Fruit fly (Drosophila melanogaster) whole organism, embryonic: ENCODE data around the gene Vha16-2.

Experiments
- Aef1 ChIP-seq: fragments of 200-800 bp; sonication (Bioruptor generic); IDR thresholded peaks from 3 replicates; pipeline ENCODE4 v1.3.6; 2022; ENCODE audit warnings: missing biosample characterization, missing genetic modification characterization
- Antp ChIP-seq: fragments of 200-800 bp; sonication (Bioruptor generic); optimal IDR thresholded peaks from 3 replicates; lab custom pipeline; 2016; ENCODE audit warnings: missing biosample characterization, missing genetic modification characterization
- C15 ChIP-seq: fragments of 200-800 bp; sonication (Bioruptor generic); IDR thresholded peaks from 3 replicates; pipeline ENCODE4 v1.3.6; 2022; ENCODE audit warnings: missing biosample characterization, missing genetic modification characterization
- CG10565 ChIP-seq: fragments of 200-800 bp; sonication (Bioruptor generic); optimal IDR thresholded peaks from 3 replicates; lab custom pipeline; 2016; ENCODE audit warnings: missing biosample characterization, mild to moderate bottlenecking, missing genetic modification characterization
- CG13424 ChIP-seq: fragments of 200-800 bp; sonication (Bioruptor generic); optimal IDR thresholded peaks from 2 replicates; lab custom pipeline; 2019; ENCODE audit warnings: missing biosample characterization, mild to moderate bottlenecking, missing genetic modification characterization, moderate library complexity
- CG14710 ChIP-seq: fragments of 200-800 bp; sonication (Bioruptor generic); optimal IDR thresholded peaks from 3 replicates; lab custom pipeline; 2019; ENCODE audit warnings: missing biosample characterization, mild to moderate bottlenecking, missing genetic modification characterization, moderate library complexity
- CG1529 ChIP-seq: fragments of 200-800 bp; sonication (Bioruptor generic); optimal IDR thresholded peaks from 3 replicates; lab custom pipeline; 2018; ENCODE audit warnings: missing biosample characterization, missing genetic modification characterization
- CG16863 ChIP-seq: fragments of 200-800 bp; sonication (Bioruptor generic); optimal IDR thresholded peaks from 3 replicates; lab custom pipeline; 2016; ENCODE audit warnings: missing biosample characterization, missing genetic modification characterization
- CG17186 ChIP-seq: fragments of 200-800 bp; sonication (Bioruptor generic); optimal IDR thresholded peaks from 3 replicates; lab custom pipeline; 2017; ENCODE audit warnings: missing biosample characterization, missing genetic modification reagents, missing genetic modification characterization
- CG17328 ChIP-seq: fragments of 200-800 bp; sonication (Bioruptor generic); IDR thresholded peaks from 2 replicates; pipeline ENCODE4 v1.3.6; 2022; ENCODE audit warnings: missing biosample characterization, missing genetic modification characterization
- CG17361 ChIP-seq: fragments of 200-800 bp; sonication (Bioruptor generic); IDR thresholded peaks from 3 replicates; pipeline ENCODE4 v1.3.6; 2022; ENCODE audit warnings: missing biosample characterization, missing genetic modification characterization
- CG17385 ChIP-seq: fragments of 200-800 bp; sonication (Bioruptor generic); optimal IDR thresholded peaks from 3 replicates; lab custom pipeline; 2018; ENCODE audit warnings: missing biosample characterization, mild to moderate bottlenecking, missing genetic modification characterization
- CG3995 ChIP-seq: fragments of 200-800 bp; sonication (Bioruptor generic); optimal IDR thresholded peaks from 3 replicates; lab custom pipeline; 2016; ENCODE audit warnings: missing biosample characterization, missing genetic modification characterization
- CG4282 ChIP-seq: fragments of 200-800 bp; sonication (Bioruptor generic); optimal IDR thresholded peaks from 2 replicates; lab custom pipeline; 2016; ENCODE audit warnings: missing biosample characterization, missing genetic modification characterization
- CG4424 ChIP-seq: fragments of 200-800 bp; sonication (Bioruptor generic); optimal IDR thresholded peaks from 3 replicates; lab custom pipeline; 2016; ENCODE audit warnings: missing biosample characterization, missing genetic modification characterization
- CG8924 ChIP-seq: fragments of 200-800 bp; optimal IDR thresholded peaks from 3 replicates; lab custom pipeline; 2019; ENCODE audit warnings: missing biosample characterization, mild to moderate bottlenecking, missing genetic modification characterization, moderate library complexity
- D ChIP-seq, 2 experiments: fragments of 200-800 bp in 1 of 2; fragments of >200 bp in 1 of 2; sonication (Bioruptor generic) in 1 of 2; optimal IDR thresholded peaks; 2 replicates in 1 of 2; 3 replicates in 1 of 2; lab custom pipeline; 2017; ENCODE audit warnings: mild to moderate bottlenecking in 1 of 2, missing biosample characterization in 1 of 2, missing genetic modification characterization in 1 of 2, missing genetic modification reagents in 1 of 2
- Dfd ChIP-seq, 2 experiments: fragments of >200 bp; optimal IDR thresholded peaks; 2 replicates each; lab custom pipeline; 2017; ENCODE audit warnings: missing biosample characterization in 2 of 2, missing genetic modification characterization in 2 of 2
- Elba2 ChIP-seq: fragments of 200-800 bp; sonication (Bioruptor generic); optimal IDR thresholded peaks from 3 replicates; lab custom pipeline; 2016; ENCODE audit warnings: missing biosample characterization, missing genetic modification characterization
- HLH3B ChIP-seq: fragments of 200-800 bp; sonication (Bioruptor generic); IDR thresholded peaks from 2 replicates; pipeline ENCODE4 v1.3.6; 2022; ENCODE audit warnings: missing biosample characterization, missing genetic modification characterization
- Hmr ChIP-seq: fragments of 200-800 bp; sonication (Bioruptor generic); optimal IDR thresholded peaks from 3 replicates; lab custom pipeline; 2017; ENCODE audit warnings: mild to moderate bottlenecking, missing biosample characterization, missing genetic modification reagents, missing genetic modification characterization
- Lhr ChIP-seq: fragments of 200-800 bp; sonication (Bioruptor generic); optimal IDR thresholded peaks from 3 replicates; lab custom pipeline; 2017; ENCODE audit warnings: mild to moderate bottlenecking, missing biosample characterization, missing genetic modification reagents, missing genetic modification characterization
- Meics ChIP-seq: fragments of 200-800 bp; sonication (Bioruptor generic); optimal IDR thresholded peaks from 2 replicates; lab custom pipeline; 2017; ENCODE audit warnings: missing biosample characterization, mild to moderate bottlenecking, missing genetic modification characterization
- Nf-YA ChIP-seq: fragments of 200-800 bp; sonication (Bioruptor generic); IDR thresholded peaks from 2 replicates; pipeline ENCODE4 v1.3.6; 2022; ENCODE audit warnings: missing biosample characterization, missing genetic modification characterization
- Nf-YB ChIP-seq: fragments of 200-800 bp; sonication (Bioruptor generic); optimal IDR thresholded peaks from 3 replicates; lab custom pipeline; 2019; ENCODE audit warnings: missing biosample characterization, mild to moderate bottlenecking, missing genetic modification characterization, moderate library complexity
- Oli ChIP-seq: fragments of 200-800 bp; sonication (Bioruptor generic); optimal IDR thresholded peaks from 2 replicates; lab custom pipeline; 2018; ENCODE audit warnings: missing biosample characterization, mild to moderate bottlenecking, missing genetic modification characterization, moderate library complexity
- Side ChIP-seq: fragments of 200-800 bp; sonication (Bioruptor generic); optimal IDR thresholded peaks from 2 replicates; lab custom pipeline; 2016; ENCODE audit warnings: missing biosample characterization, missing genetic modification characterization
- Tbp ChIP-seq: fragments of >200 bp; optimal IDR thresholded peaks from 2 replicates; lab custom pipeline; 2018; ENCODE audit warnings: missing biosample characterization, missing genetic modification characterization
- az2 ChIP-seq: fragments of 200-800 bp; sonication (Bioruptor generic); optimal IDR thresholded peaks from 3 replicates; lab custom pipeline; 2016; ENCODE audit warnings: missing biosample characterization, missing genetic modification characterization
- bab2 ChIP-seq: fragments of 200-800 bp; sonication (Bioruptor generic); optimal IDR thresholded peaks from 2 replicates; lab custom pipeline; 2016; ENCODE audit warnings: missing biosample characterization, missing genetic modification characterization
- bcd ChIP-seq: fragments of 200-800 bp; sonication (Bioruptor generic); optimal IDR thresholded peaks from 2 replicates; lab custom pipeline; 2017; ENCODE audit warnings: missing biosample characterization, mild to moderate bottlenecking, missing genetic modification characterization
- bsh ChIP-seq, 2 experiments: fragments of 200-800 bp; sonication (Bioruptor generic); optimal IDR thresholded peaks; 2 replicates each; lab custom pipeline; 2017 to 2018; ENCODE audit warnings: mild to moderate bottlenecking in 2 of 2, missing biosample characterization in 2 of 2, missing genetic modification characterization in 2 of 2, moderate library complexity in 1 of 2
- caup ChIP-seq: fragments of 200-800 bp; sonication (Bioruptor generic); optimal IDR thresholded peaks from 3 replicates; lab custom pipeline; 2017; ENCODE audit warnings: missing biosample characterization, mild to moderate bottlenecking, missing genetic modification characterization, moderate library complexity; ENCODE audit not compliant: severe bottlenecking
- dmrt11E ChIP-seq: fragments of 200-800 bp; sonication (Bioruptor generic); optimal IDR thresholded peaks from 3 replicates; lab custom pipeline; 2018; ENCODE audit warnings: missing biosample characterization, mild to moderate bottlenecking, missing genetic modification characterization, moderate library complexity
- fd64A ChIP-seq: fragments of 200-800 bp; sonication (Bioruptor generic); optimal IDR thresholded peaks from 3 replicates; lab custom pipeline; 2018; ENCODE audit warnings: missing biosample characterization, mild to moderate bottlenecking, missing genetic modification characterization
- grau ChIP-seq: fragments of 200-800 bp; optimal IDR thresholded peaks from 3 replicates; lab custom pipeline; 2019; ENCODE audit warnings: missing biosample characterization, mild to moderate bottlenecking, missing genetic modification characterization, moderate library complexity
- lola ChIP-seq, 3 experiments: fragments of >200 bp in 2 of 3; fragments of 200-800 bp in 1 of 3; sonication (Bioruptor generic) in 1 of 3; optimal IDR thresholded peaks; 2 replicates each; lab custom pipeline; 2017 to 2019; ENCODE audit warnings: missing biosample characterization in 3 of 3, missing genetic modification characterization in 3 of 3, mild to moderate bottlenecking in 1 of 3, moderate library complexity in 1 of 3
- lov ChIP-seq, 2 experiments: fragments of 200-800 bp in 1 of 2; fragments of >200 bp in 1 of 2; sonication (Bioruptor generic) in 1 of 2; IDR thresholded peaks in 1 of 2; optimal IDR thresholded peaks in 1 of 2; 2 replicates in 1 of 2; 3 replicates in 1 of 2; pipeline versions ENCODE4 v1.3.6 to Lab custom; 2017 to 2022; ENCODE audit warnings: missing biosample characterization in 1 of 2, missing genetic modification characterization in 1 of 2
- otp ChIP-seq: fragments of 200-800 bp; sonication (Bioruptor generic); IDR thresholded peaks from 3 replicates; pipeline ENCODE4, ENCODE4 v1.3.6; 2022; ENCODE audit warnings: missing biosample characterization, missing genetic modification characterization
- pfk ChIP-seq: fragments of 200-800 bp; sonication (Bioruptor generic); optimal IDR thresholded peaks from 2 replicates; lab custom pipeline; 2018; ENCODE audit warnings: missing biosample characterization, mild to moderate bottlenecking, missing genetic modification characterization, moderate library complexity
- pita ChIP-seq: fragments of 200-800 bp; sonication (Bioruptor generic); optimal IDR thresholded peaks from 2 replicates; lab custom pipeline; 2017; ENCODE audit warnings: missing biosample characterization, mild to moderate bottlenecking, missing genetic modification characterization
- pnt ChIP-seq: fragments of 200-800 bp; sonication (Bioruptor generic); optimal IDR thresholded peaks from 3 replicates; lab custom pipeline; 2016; ENCODE audit warnings: missing biosample characterization, missing genetic modification characterization
- salm ChIP-seq: fragments of 200-800 bp; sonication (Bioruptor generic); optimal IDR thresholded peaks from 2 replicates; lab custom pipeline; 2018; ENCODE audit warnings: missing biosample characterization, mild to moderate bottlenecking, missing genetic modification characterization
- sens-2 ChIP-seq: fragments of 200-800 bp; sonication (Bioruptor generic); IDR thresholded peaks from 2 replicates; pipeline ENCODE4 v1.3.6; 2022; ENCODE audit warnings: missing biosample characterization, missing genetic modification characterization
- slbo ChIP-seq: fragments of 200-800 bp; sonication (Bioruptor generic); IDR thresholded peaks from 2 replicates; pipeline ENCODE4 v1.3.6; 2022; ENCODE audit warnings: missing biosample characterization, missing genetic modification characterization
- sqz ChIP-seq: fragments of 200-800 bp; sonication (Bioruptor generic); optimal IDR thresholded peaks from 3 replicates; lab custom pipeline; 2018; ENCODE audit warnings: missing biosample characterization, mild to moderate bottlenecking, missing genetic modification characterization
- tap ChIP-seq: fragments of 200-800 bp; optimal IDR thresholded peaks from 3 replicates; lab custom pipeline; 2019; ENCODE audit warnings: missing biosample characterization, mild to moderate bottlenecking, missing genetic modification characterization, moderate library complexity
- ttk ChIP-seq: fragments of 200-800 bp; sonication (Bioruptor generic); IDR thresholded peaks from 2 replicates; pipeline ENCODE4 v2.1.2; 2022; ENCODE audit warnings: missing biosample characterization, missing genetic modification characterization
- zen ChIP-seq: fragments of 200-800 bp; sonication (Bioruptor generic); optimal IDR thresholded peaks from 3 replicates; lab custom pipeline; 2018; ENCODE audit warnings: missing biosample characterization, mild to moderate bottlenecking, missing genetic modification characterization, moderate library complexity
- zfh2 ChIP-seq: fragments of 200-800 bp; sonication (Bioruptor generic); optimal IDR thresholded peaks from 2 replicates; lab custom pipeline; 2016; ENCODE audit warnings: missing biosample characterization, missing genetic modification characterization

The Vha16-2 gene

DNA sequence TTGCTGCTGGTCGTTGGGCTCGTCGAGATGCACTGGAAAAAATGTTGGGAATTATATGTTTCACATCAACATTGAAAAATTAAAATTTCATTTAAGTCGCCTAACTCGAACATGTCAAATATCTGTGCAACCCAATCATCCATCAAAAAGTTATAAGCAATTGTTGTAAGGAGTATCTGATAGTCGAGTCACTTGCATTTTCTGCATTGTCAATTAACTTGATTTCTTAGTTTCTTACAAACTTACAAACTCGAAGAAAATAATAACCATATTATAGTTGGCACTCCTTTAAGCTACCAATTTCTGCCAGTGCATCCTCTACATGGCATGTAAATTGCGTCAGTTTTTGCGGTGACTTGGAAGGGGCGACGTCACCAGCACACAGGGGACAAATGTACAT lies 8.4 kb downstream of the Vha16-2 start (continued):
- TF ChIP-seq CG8924 (tag; lab: Kevin White, UChicago) (peak; percentile 45), CG1529 (GFP tag; lab: Kevin White, UChicago) (peak; percentile 37), Elba2 (no peak), CG17328 (GFP tag; lab: Robert Waterston, UW) (peak; percentile 33; the same call in 1 of the 2 replicates), pita (GFP tag; lab: Kevin White, UChicago) (no peak), CG17361 (GFP tag; lab: Robert Waterston, UW) (peak; percentile 61), sqz (GFP tag; lab: Kevin White, UChicago) (peak; percentile 1), dmrt11E (tag; lab: Kevin White, UChicago) (peak; percentile 41), Hmr (peak; percentile 42), C15 (GFP tag; lab: Robert Waterston, UW) (no peak), CG3995 (no peak), CG10565 (GFP tag; lab: Kevin White, UChicago) (no peak), Nf-YB (no peak), Oli (peak; percentile 37), Tbp (GFP tag; lab: Kevin White, UChicago) (no peak), Dfd (GFP tag; optimal IDR thresholded peaks at IDR 0.05; lab: Kevin White, UChicago) (no peak), CG16863 (peak; percentile 2), CG17186 (GFP tag; lab: Kevin White, UChicago) (no peak), CG4424 (GFP tag; lab: Kevin White, UChicago) (peak; percentile 4), zfh2 (GFP tag; lab: Kevin White, UChicago) (no peak), az2 (GFP tag; lab: Kevin White, UChicago) (peak; percentile 46), CG4282 (GFP tag; lab: Kevin White, UChicago) (no peak), sens-2 (GFP tag; lab: Robert Waterston, UW) (no peak), Lhr (GFP tag; lab: Kevin White, UChicago) (no peak), tap (tag; lab: Kevin White, UChicago) (peak; percentile 14), lov (optimal IDR thresholded peaks at IDR 0.05; lab: Kevin White, UChicago) (no peak), lov (GFP tag; IDR thresholded peaks at IDR 0.05; lab: Robert Waterston, UW) (no peak), bsh (GFP tag; optimal IDR thresholded peaks at IDR 0.05; lab: Kevin White, UChicago) (peak in 1 of 2 experiments; percentile 51), fd64A (GFP tag; lab: Kevin White, UChicago) (no peak), CG17385 (GFP tag; lab: Kevin White, UChicago) (peak; percentile 27), zen (tag; lab: Kevin White, UChicago) (peak; percentile 25), Aef1 (GFP tag; lab: Robert Waterston, UW) (no peak), HLH3B (GFP tag; lab: Robert Waterston, UW) (no peak), pfk (GFP tag; lab: Kevin White, UChicago) (no peak), otp (GFP tag; lab: Robert Waterston, UW) (no peak), bab2 (GFP tag; lab: Kevin White, UChicago) (no peak), CG13424 (peak; percentile 42), slbo (GFP tag; lab: Robert Waterston, UW) (no peak), pnt (GFP tag; lab: Kevin White, UChicago) (peak; percentile 37), CG14710 (tag; lab: Kevin White, UChicago) (peak; percentile 36), Meics (GFP tag; lab: Kevin White, UChicago) (peak; percentile 40), Nf-YA (0 out of 2 replicates have a peak, but pooled peaks have one; percentile 19), bcd (GFP tag; lab: Kevin White, UChicago) (peak; percentile 39), Side (GFP tag; lab: Kevin White, UChicago) (peak; percentile 33), ttk (0 out of 2 replicates have a peak, but pooled peaks have one; percentile 8), D (optimal IDR thresholded peaks at IDR 0.05; lab: Kevin White, UChicago) (no peak), D (GFP tag; optimal IDR thresholded peaks at IDR 0.05; lab: Kevin White, UChicago) (peak; percentile 63), caup (GFP tag; lab: Kevin White, UChicago) (peak; percentile 11), Antp (GFP tag; lab: Kevin White, UChicago) (peak; percentile 32), salm (tag; lab: Kevin White, UChicago) (no peak), grau (tag; lab: Kevin White, UChicago) (peak; percentile 54), lola (GFP tag; optimal IDR thresholded peaks at IDR 0.05; lab: Kevin White, UChicago) (peak in 1 of 3 experiments; percentile 29)
